Worm (Caenorhabditis elegans): Measurements from ENCODE around the gene C05B5.5.

ce11 chrIII:10040013-10040412, 38.9 kb downstream of the C05B5.5 start, which contains the start of gene T16G12.7:
- TF ChIP-seq nhr-10 (tag; optimal IDR thresholded peaks at IDR 0.05) (no peak), egl-27 (tag; optimal IDR thresholded peaks at IDR 0.05) (no peak), ztf-1 (GFP tag; conservative IDR thresholded peaks at IDR 0.05) (no peak), lsy-2 (tag; optimal IDR thresholded peaks at IDR 0.05) (no peak), peb-1 (tag; optimal IDR thresholded peaks at IDR 0.05) (no peak), sma-9 (GFP tag; optimal IDR thresholded peaks at IDR 0.05) (no peak), sma-9 (tag; optimal IDR thresholded peaks at IDR 0.05) (no peak), lin-39 (tag; optimal IDR thresholded peaks at IDR 0.05) (no peak), F13H6.1 (tag; optimal IDR thresholded peaks at IDR 0.05) (no peak), nhr-237 (tag; optimal IDR thresholded peaks at IDR 0.05) (no peak), mdl-1 (tag; optimal IDR thresholded peaks at IDR 0.05) (no peak), nhr-12 (tag; optimal IDR thresholded peaks at IDR 0.05) (no peak), unc-39 (tag; optimal IDR thresholded peaks at IDR 0.05) (no peak), nhr-6 (tag; optimal IDR thresholded peaks at IDR 0.05) (no peak)

All from whole organism, L2 larva.